Fruit fly (Drosophila melanogaster) whole organism, prepupa: ENCODE results near the gene Tmem214.
A peak's percentile ranks its signal among the peaks of the same experiment; 100 is the strongest.

Experiments used
- CG10631 ChIP-seq: fragments of 200-800 bp; sonication (Bioruptor generic); optimal IDR thresholded peaks from 2 replicates; lab custom pipeline; 2016; ENCODE audit warnings: missing biosample characterization, missing genetic modification characterization
- CG10669 ChIP-seq: fragments of 200-800 bp; sonication (Bioruptor generic); optimal IDR thresholded peaks from 3 replicates; lab custom pipeline; 2018; ENCODE audit warnings: missing biosample characterization, mild to moderate bottlenecking, missing genetic modification characterization, moderate library complexity
- CG11762 ChIP-seq: fragments of 200-800 bp; sonication (Bioruptor generic); optimal IDR thresholded peaks from 3 replicates; lab custom pipeline; 2016; ENCODE audit warnings: missing biosample characterization, missing genetic modification characterization; ENCODE audit not compliant: insufficient read depth
- CG34406 ChIP-seq: fragments of 200-800 bp; sonication (Bioruptor generic); optimal IDR thresholded peaks from 3 replicates; lab custom pipeline; 2016; ENCODE audit warnings: missing biosample characterization, missing genetic modification characterization
- CG3919 ChIP-seq: fragments of 200-800 bp; sonication (Bioruptor generic); optimal IDR thresholded peaks from 3 replicates; lab custom pipeline; 2016; ENCODE audit warnings: missing biosample characterization, missing genetic modification characterization
- CG4318 ChIP-seq: fragments of 200-800 bp; sonication (Bioruptor generic); optimal IDR thresholded peaks from 3 replicates; lab custom pipeline; 2017; ENCODE audit warnings: missing biosample characterization, mild to moderate bottlenecking, missing genetic modification characterization
- CG6163 ChIP-seq: fragments of 200-800 bp; sonication (Bioruptor generic); IDR thresholded peaks from 3 replicates; pipeline ENCODE4 v1.3.6; 2022; ENCODE audit warnings: missing biosample characterization, missing genetic modification characterization
- CG6854 ChIP-seq: fragments of 200-800 bp; sonication (Bioruptor generic); optimal IDR thresholded peaks from 2 replicates; lab custom pipeline; 2017; ENCODE audit warnings: missing biosample characterization, mild to moderate bottlenecking, missing genetic modification characterization
- CG8119 ChIP-seq: fragments of 200-800 bp; sonication (Bioruptor generic); IDR thresholded peaks from 3 replicates; pipeline ENCODE4 v1.3.6; 2022; ENCODE audit warnings: missing biosample characterization, missing genetic modification characterization
- Eip75B ChIP-seq: fragments of 200-800 bp; sonication (Bioruptor generic); optimal IDR thresholded peaks from 3 replicates; lab custom pipeline; 2016; ENCODE audit warnings: missing biosample characterization, missing genetic modification characterization
- Eip78C ChIP-seq: fragments of 200-800 bp; sonication (Bioruptor generic); peaks from one replicate; lab custom pipeline; 2016; ENCODE audit warnings: missing biosample characterization, missing genetic modification characterization
- Hr4 ChIP-seq: fragments of 200-800 bp; sonication (Bioruptor generic); optimal IDR thresholded peaks from 3 replicates; lab custom pipeline; 2016; ENCODE audit warnings: missing biosample characterization, missing genetic modification characterization
- Lpt ChIP-seq: fragments of 200-800 bp; sonication (Bioruptor generic); optimal IDR thresholded peaks from 3 replicates; lab custom pipeline; 2016; ENCODE audit warnings: missing biosample characterization, missing genetic modification characterization
- Met ChIP-seq: fragments of 200-800 bp; sonication (Bioruptor generic); optimal IDR thresholded peaks from 3 replicates; lab custom pipeline; 2016; ENCODE audit warnings: missing biosample characterization, missing genetic modification characterization
- OdsH ChIP-seq: fragments of 200-800 bp; sonication (Bioruptor generic); optimal IDR thresholded peaks from 3 replicates; lab custom pipeline; 2016; ENCODE audit warnings: missing biosample characterization, missing genetic modification characterization
- Sox14 ChIP-seq: fragments of 200-800 bp; sonication (Bioruptor generic); optimal IDR thresholded peaks from 3 replicates; lab custom pipeline; 2016; ENCODE audit warnings: missing biosample characterization, missing genetic modification characterization
- Sox15 ChIP-seq: fragments of 200-800 bp; sonication (Bioruptor generic); optimal IDR thresholded peaks from 3 replicates; lab custom pipeline; 2016; ENCODE audit warnings: missing biosample characterization, missing genetic modification characterization
- acj6 ChIP-seq: fragments of 200-800 bp; sonication (Bioruptor generic); optimal IDR thresholded peaks from 3 replicates; lab custom pipeline; 2016; ENCODE audit warnings: missing biosample characterization, missing genetic modification characterization
- eg ChIP-seq: fragments of 200-800 bp; sonication (Bioruptor generic); IDR thresholded peaks from 3 replicates; pipeline ENCODE4 v1.3.6; 2022; ENCODE audit warnings: missing biosample characterization, missing genetic modification characterization
- esn ChIP-seq: fragments of 200-800 bp; sonication (Bioruptor generic); optimal IDR thresholded peaks from 2 replicates; lab custom pipeline; 2016; ENCODE audit warnings: missing biosample characterization, mild to moderate bottlenecking, missing genetic modification characterization, moderate library complexity
- pdm3 ChIP-seq: fragments of 200-800 bp; sonication (Bioruptor generic); optimal IDR thresholded peaks from 3 replicates; lab custom pipeline; 2016; ENCODE audit warnings: missing biosample characterization, missing genetic modification characterization
- salr ChIP-seq, 2 experiments: fragments of 200-800 bp; sonication (Bioruptor generic); optimal IDR thresholded peaks; 3 replicates each; lab custom pipeline; 2016 to 2018; ENCODE audit warnings: missing biosample characterization in 2 of 2, missing genetic modification characterization in 2 of 2, mild to moderate bottlenecking in 1 of 2
- svp ChIP-seq: fragments of 200-800 bp; sonication (Bioruptor generic); peaks from one replicate; lab custom pipeline; 2016; ENCODE audit warnings: missing biosample characterization, missing genetic modification characterization
- topi ChIP-seq: fragments of 200-800 bp; sonication (Bioruptor generic); optimal IDR thresholded peaks from 3 replicates; lab custom pipeline; 2016; ENCODE audit warnings: missing biosample characterization, missing genetic modification characterization

Gene Tmem214

dm6 chr2L:10947815-10948214 is 22.3 kb downstream of the Tmem214 start:
- TF ChIP-seq CG6163 (GFP tag; lab: Robert Waterston, UW), result peak; percentile 70; the same call in 2 of the 3 replicates
- peak; percentile 75 for TF ChIP-seq CG8119 (GFP tag; lab: Robert Waterston, UW)
- TF ChIP-seq eg (GFP tag; lab: Robert Waterston, UW), result 0 out of 3 replicates have a peak, but pooled peaks have one; percentile 24

dm6 chr2L:10940196-10940595 is 29.9 kb downstream of the Tmem214 start:
- TF ChIP-seq CG6163 (GFP tag; lab: Robert Waterston, UW), result no peak
- no peak for TF ChIP-seq Eip78C (GFP tag; lab: Kevin White, UChicago)
- TF ChIP-seq CG6854 (GFP tag; lab: Kevin White, UChicago), result no peak
- TF ChIP-seq Sox15 (GFP tag; lab: Kevin White, UChicago), result no peak
- TF ChIP-seq acj6, result no peak
- no peak for TF ChIP-seq CG3919
- no peak for TF ChIP-seq pdm3 (GFP tag; lab: Kevin White, UChicago)
- no peak for TF ChIP-seq svp (GFP tag; lab: Kevin White, UChicago)
- TF ChIP-seq Sox14 (GFP tag; lab: Kevin White, UChicago), result no peak
- TF ChIP-seq CG11762 (GFP tag; lab: Kevin White, UChicago), result no peak
- no peak for TF ChIP-seq esn (GFP tag; lab: Kevin White, UChicago)
- TF ChIP-seq Eip75B (GFP tag; lab: Kevin White, UChicago), result no peak
- TF ChIP-seq Hr4 (GFP tag; lab: Kevin White, UChicago), result no peak
- TF ChIP-seq salr (GFP tag; optimal IDR thresholded peaks at IDR 0.05; lab: Kevin White, UChicago), result no peak
- no peak for TF ChIP-seq CG4318 (GFP tag; lab: Kevin White, UChicago)
- TF ChIP-seq OdsH, result no peak
- no peak for TF ChIP-seq topi (GFP tag; lab: Kevin White, UChicago)
- TF ChIP-seq Met, result no peak

dm6 chr2L:10936362-10936761 is 33.7 kb downstream of the Tmem214 start, which contains the start of gene CG14072:
Gene CG14072, plus strand, starts transcription at chr2L:10936662.
- no peak for TF ChIP-seq CG10631 (GFP tag; lab: Kevin White, UChicago)
- no peak for TF ChIP-seq CG34406 (GFP tag; lab: Kevin White, UChicago)
- no peak for TF ChIP-seq Lpt (GFP tag; lab: Kevin White, UChicago)
- no peak for TF ChIP-seq CG11762 (GFP tag; lab: Kevin White, UChicago)
- TF ChIP-seq CG10669 (GFP tag; lab: Kevin White, UChicago), result no peak
